Worm (Caenorhabditis elegans) whole organism, young adult: Measurements from ENCODE around the gene nhr-99.

Source experiments
- F37B4.10 ChIP-seq: fragments of 200-800 bp; sonication (Bioruptor generic); IDR thresholded peaks from 2 replicates; pipeline ENCODE4 v1.3.6; 2022; ENCODE audit warnings: missing genetic modification characterization, missing compliant biosample characterization
- F57C9.4 ChIP-seq: sonication (generic microtip); optimal IDR thresholded peaks from 2 replicates; lab custom pipeline; 2017; ENCODE audit warnings: mild to moderate bottlenecking, missing genetic modification characterization, missing compliant biosample characterization
- ceh-58 ChIP-seq: fragments of 200-800 bp; sonication (Bioruptor generic); IDR thresholded peaks from 2 replicates; pipeline ENCODE4 v1.3.6; 2022; ENCODE audit warnings: missing genetic modification characterization, missing compliant biosample characterization
- hmg-20 ChIP-seq: fragments of 200-800 bp; sonication (Bioruptor generic); IDR thresholded peaks from 2 replicates; pipeline ENCODE4 v1.3.6; 2022; ENCODE audit warnings: missing genetic modification reagents, missing genetic modification characterization, missing compliant biosample characterization
- nfya-1 ChIP-seq: sonication (generic microtip); optimal IDR thresholded peaks from 2 replicates; lab custom pipeline; 2017; ENCODE audit warnings: antibody characterized with exemption, missing compliant biosample characterization, missing genetic modification characterization, borderline replicate concordance; ENCODE audit not compliant: insufficient read depth
- pha-4 ChIP-seq: fragments of 150-350 bp; sonication (generic microtip); optimal IDR thresholded peaks from 2 replicates; lab custom pipeline; 2014; ENCODE audit warnings: missing biosample characterization, missing genetic modification reagents, missing genetic modification characterization
- snpc-4 ChIP-seq, 5 experiments: fragments of 150-350 bp in 1 of 5; sonication (generic microtip) in 4 of 5; optimal IDR thresholded peaks; 2 replicates each; lab custom pipeline; 2014 to 2018; ENCODE audit warnings: missing genetic modification characterization in 5 of 5, missing biosample characterization in 3 of 5, antibody characterized with exemption in 2 of 5, mild to moderate bottlenecking in 2 of 5, missing compliant biosample characterization in 2 of 5, missing genotype in 2 of 5, moderate library complexity in 2 of 5, missing genetic modification reagents in 1 of 5
- ztf-22 ChIP-seq: fragments of 200-800 bp; sonication (Bioruptor generic); optimal IDR thresholded peaks from 2 replicates; lab custom pipeline; 2018; ENCODE audit warnings: mild to moderate bottlenecking, missing genetic modification characterization, moderate library complexity, missing compliant biosample characterization
- ztf-28 ChIP-seq: fragments of 200-800 bp; sonication (Bioruptor generic); IDR thresholded peaks from 2 replicates; pipeline ENCODE4 v1.3.6; 2022; ENCODE audit warnings: missing genetic modification reagents, missing genetic modification characterization, missing compliant biosample characterization

- TF ChIP-seq snpc-4 (GFP tag; optimal IDR thresholded peaks at IDR 0.05; lab: Kevin White, UChicago) (no peak), snpc-4 (tag; optimal IDR thresholded peaks at IDR 0.05; lab: Kevin White, UChicago) (no peak), hmg-20 (GFP tag; lab: Robert Waterston, UW) (no peak), ztf-22 (no peak), pha-4 (tag; lab: Kevin White, UChicago) (no peak), ztf-28 (GFP tag; lab: Robert Waterston, UW) (no peak), ceh-58 (no peak), nfya-1 (tag; lab: Kevin White, UChicago) (no peak), F57C9.4 (tag; lab: Kevin White, UChicago) (no peak), F37B4.10 (GFP tag; lab: Robert Waterston, UW) (no peak)
Measured at ce11 chrV:501230-501629, 26.7 kb downstream of the nhr-99 start, which contains the start of gene str-256.
